Fruit fly (Drosophila melanogaster): ENCODE data around the gene CG42446.
A peak's percentile ranks its signal among the peaks of the same experiment; 100 is the strongest.

DNA sequence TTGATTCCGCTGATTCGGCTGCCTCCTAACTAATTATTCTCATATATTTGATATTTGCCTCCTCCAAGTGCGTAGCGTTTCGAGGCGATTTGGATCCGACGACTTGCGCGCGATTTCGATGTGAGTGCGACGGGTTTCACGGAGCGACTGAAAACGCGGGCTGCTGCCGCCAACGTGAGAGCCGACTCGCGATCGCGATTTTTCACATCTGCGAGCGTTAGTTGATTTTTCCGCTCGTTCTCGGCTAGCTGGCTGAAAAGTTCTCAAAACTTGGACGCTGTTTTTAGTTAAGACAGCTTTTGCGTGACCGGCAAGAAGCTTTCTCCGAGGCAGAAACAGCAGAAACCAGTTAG lies 3.1 kb downstream of the CG42446 start, which contains the start of gene CG10311:
- TF ChIP-seq EcR (GFP tag; optimal IDR thresholded peaks at IDR 0.05) (no peak), CG9948 (tag; optimal IDR thresholded peaks at IDR 0.05) (no peak), CG8159 (tag; optimal IDR thresholded peaks at IDR 0.05) (no peak), CG34367 (tag; optimal IDR thresholded peaks at IDR 0.05) (no peak), CG32121 (GFP tag; IDR thresholded peaks at IDR 0.05) (peak; percentile 24; the same call in 1 of the 2 replicates), CG17806 (tag; optimal IDR thresholded peaks at IDR 0.05) (no peak), CG15710 (tag; optimal IDR thresholded peaks at IDR 0.05) (no peak), D1 (tag; optimal IDR thresholded peaks at IDR 0.05) (no peak), CG4496 (GFP tag; IDR thresholded peaks at IDR 0.05) (no peak; the same call in 2 of the 3 replicates), Pif1B (GFP tag; optimal IDR thresholded peaks at IDR 0.05) (no peak), CG12605 (GFP tag; IDR thresholded peaks at IDR 0.05) (no peak), rn (GFP tag; IDR thresholded peaks at IDR 0.05) (no peak), fd96Ca (GFP tag; IDR thresholded peaks at IDR 0.05) (0 out of 3 replicates have a peak, but pooled peaks have one; percentile 22), gl (tag; optimal IDR thresholded peaks at IDR 0.05) (no peak)

All from whole organism, pupa.